Fruit fly (Drosophila melanogaster): ENCODE data around the gene CG31517.
A peak's percentile ranks its signal among the peaks of the same experiment; 100 is the strongest.

CG31517 gene

dm6 chr3R:13983272-13984032 is 35.2 kb downstream of the CG31517 start (continued):
- TF ChIP-seq scrt (GFP tag; optimal IDR thresholded peaks at IDR 0.05): peak; percentile 88
- TF ChIP-seq tup (GFP tag; optimal IDR thresholded peaks at IDR 0.05): peak; percentile 76
- peak; percentile 81 for TF ChIP-seq CG31365 (tag; optimal IDR thresholded peaks at IDR 0.05)
- TF ChIP-seq CG6272 (GFP tag; IDR thresholded peaks at IDR 0.05): peak; percentile 78
- peak; percentile 95 for TF ChIP-seq CG9727 (GFP tag; optimal IDR thresholded peaks at IDR 0.05)
- TF ChIP-seq CG6254 (GFP tag; optimal IDR thresholded peaks at IDR 0.05): peak; percentile 75
- peak; percentile 95 for TF ChIP-seq CG10209 (GFP tag; optimal IDR thresholded peaks at IDR 0.05)
- TF ChIP-seq sug (tag; optimal IDR thresholded peaks at IDR 0.05): peak; percentile 98
- peak; percentile 91 for TF ChIP-seq CG8089 (GFP tag; optimal IDR thresholded peaks at IDR 0.05)
- peak; percentile 95 for TF ChIP-seq CG16863 (GFP tag; optimal IDR thresholded peaks at IDR 0.05)
- TF ChIP-seq CG7372 (GFP tag; IDR thresholded peaks at IDR 0.05): peak; percentile 69
- peak; percentile 96 for TF ChIP-seq CG7786 (GFP tag; optimal IDR thresholded peaks at IDR 0.05)
- TF ChIP-seq bsh (GFP tag; optimal IDR thresholded peaks at IDR 0.05): peak; percentile 89 to 91
- peak; percentile 91 for TF ChIP-seq slbo (GFP tag; IDR thresholded peaks at IDR 0.05)
- peak; percentile 89 for TF ChIP-seq sisA (GFP tag; IDR thresholded peaks at IDR 0.05)
- TF ChIP-seq Dref (GFP tag; IDR thresholded peaks at IDR 0.05): no peak
- peak; percentile 50 for TF ChIP-seq CG7745 (tag; optimal IDR thresholded peaks at IDR 0.05)
- peak; percentile 77 for TF ChIP-seq CG17802 (tag; optimal IDR thresholded peaks at IDR 0.05)
- peak; percentile 93 for TF ChIP-seq nmo (GFP tag; optimal IDR thresholded peaks at IDR 0.05)
- TF ChIP-seq CG10959 (GFP tag; IDR thresholded peaks at IDR 0.05): peak; percentile 75
- TF ChIP-seq CG2120 (GFP tag; optimal IDR thresholded peaks at IDR 0.05): peak; percentile 97
- peak; percentile 92 for TF ChIP-seq chn (GFP tag; optimal IDR thresholded peaks at IDR 0.05)
- TF ChIP-seq CG12219 (GFP tag; optimal IDR thresholded peaks at IDR 0.05): peak; percentile 92
- TF ChIP-seq CG17829 (tag; optimal IDR thresholded peaks at IDR 0.05): peak; percentile 95
- TF ChIP-seq Atf3 (GFP tag; optimal IDR thresholded peaks at IDR 0.05): peak; percentile 90
- TF ChIP-seq CG30431 (GFP tag; optimal IDR thresholded peaks at IDR 0.05): peak; percentile 89
- peak; percentile 84 for TF ChIP-seq CG12104 (GFP tag; optimal IDR thresholded peaks at IDR 0.05)
- TF ChIP-seq CG11723 (GFP tag; optimal IDR thresholded peaks at IDR 0.05): peak; percentile 87
- peak; percentile 82 for TF ChIP-seq yki (optimal IDR thresholded peaks at IDR 0.05)
- TF ChIP-seq wor (GFP tag; IDR thresholded peaks at IDR 0.05): peak; percentile 82
- peak; percentile 78 for TF ChIP-seq ase (GFP tag; IDR thresholded peaks at IDR 0.05)
- peak; percentile 91 for TF ChIP-seq vvl (GFP tag; IDR thresholded peaks at IDR 0.05)
- TF ChIP-seq CG12299 (tag; optimal IDR thresholded peaks at IDR 0.05): peak; percentile 87
- TF ChIP-seq fd64A (GFP tag; optimal IDR thresholded peaks at IDR 0.05): peak; percentile 81
- peak; percentile 50; the same call in 2 of the 3 replicates for TF ChIP-seq CG16813 (GFP tag; IDR thresholded peaks at IDR 0.05; ENCODE audit: partially characterized antibody)
- TF ChIP-seq CG1603 (tag; optimal IDR thresholded peaks at IDR 0.05): peak; percentile 96
- peak; percentile 84 for TF ChIP-seq ranshi (GFP tag; IDR thresholded peaks at IDR 0.05)
- TF ChIP-seq Asciz (GFP tag; optimal IDR thresholded peaks at IDR 0.05): peak; percentile 90
- peak; percentile 66 for TF ChIP-seq grn (GFP tag; optimal IDR thresholded peaks at IDR 0.05)
- peak; percentile 92 for TF ChIP-seq HmgZ (tag; optimal IDR thresholded peaks at IDR 0.05)
- peak; percentile 84 for TF ChIP-seq Nf-YC (tag; optimal IDR thresholded peaks at IDR 0.05)
- TF ChIP-seq CG17186 (GFP tag; optimal IDR thresholded peaks at IDR 0.05): peak; percentile 65
- TF ChIP-seq kah (GFP tag; optimal IDR thresholded peaks at IDR 0.05): peak; percentile 63
- peak; percentile 58; the same call in 1 of the 3 replicates for TF ChIP-seq CG34224 (GFP tag; IDR thresholded peaks at IDR 0.05; ENCODE audit: partially characterized antibody)
- peak; percentile 66 for TF ChIP-seq CG1024 (GFP tag; IDR thresholded peaks at IDR 0.05)
- TF ChIP-seq pfk (GFP tag; optimal IDR thresholded peaks at IDR 0.05): peak; percentile 98
- peak; percentile 71 for TF ChIP-seq Elba2 (GFP tag; optimal IDR thresholded peaks at IDR 0.05)
- TF ChIP-seq CG4360 (GFP tag; IDR thresholded peaks at IDR 0.05): 0 out of 2 replicates have a peak, but pooled peaks have one; percentile 27
- TF ChIP-seq ara (GFP tag; IDR thresholded peaks at IDR 0.05): peak; percentile 82

Measured in whole organism, embryonic.